Worm (Caenorhabditis elegans) whole organism, young adult: ENCODE data around the gene B0303.7.

Experiments used
- F33H1.4 ChIP-seq: fragments of 200-800 bp; sonication (Bioruptor generic); IDR thresholded peaks from 2 replicates; pipeline ENCODE4 v1.3.6; 2022; ENCODE audit warnings: missing genetic modification reagents, missing genetic modification characterization, missing compliant biosample characterization
- F57C9.4 ChIP-seq: sonication (generic microtip); optimal IDR thresholded peaks from 2 replicates; lab custom pipeline; 2017; ENCODE audit warnings: mild to moderate bottlenecking, missing genetic modification characterization, missing compliant biosample characterization
- Y53F4B.3 ChIP-seq: fragments of 200-800 bp; sonication (Bioruptor generic); IDR thresholded peaks from 2 replicates; pipeline ENCODE4 v1.3.6; 2022; ENCODE audit warnings: missing genetic modification reagents, missing genetic modification characterization, missing compliant biosample characterization
- ama-1 ChIP-seq, 3 experiments: fragments of 150-350 bp in 1 of 3; sonication (generic microtip) in 2 of 3; optimal IDR thresholded peaks; 2 replicates each; lab custom pipeline; 2014 to 2018; ENCODE audit warnings: missing biosample characterization in 2 of 3, missing genetic modification characterization in 2 of 3, missing genetic modification reagents in 2 of 3
- egl-44 ChIP-seq: fragments of 200-800 bp; sonication (Bioruptor generic); IDR thresholded peaks from 2 replicates; pipeline ENCODE4 v1.3.6; 2022; ENCODE audit warnings: missing genetic modification reagents, missing genetic modification characterization, missing compliant biosample characterization
- ekl-4 ChIP-seq: fragments of 200-800 bp; sonication (Bioruptor generic); IDR thresholded peaks from 2 replicates; pipeline ENCODE4 v1.3.6; 2022; ENCODE audit warnings: missing genetic modification reagents, missing genetic modification characterization, missing compliant biosample characterization
- lin-26 ChIP-seq: fragments of 200-800 bp; sonication (Bioruptor generic); IDR thresholded peaks from 2 replicates; pipeline ENCODE4 v1.3.6; 2022; ENCODE audit warnings: missing genetic modification reagents, missing genetic modification characterization, missing compliant biosample characterization
- nhr-179 ChIP-seq: sonication (generic microtip); optimal IDR thresholded peaks from 2 replicates; lab custom pipeline; 2016; ENCODE audit warnings: mild to moderate bottlenecking, missing genetic modification characterization, missing compliant biosample characterization
- rec-8 ChIP-seq, 2 experiments: sonication (generic microtip); optimal IDR thresholded peaks; 2 replicates each; lab custom pipeline; 2016; ENCODE audit warnings: mild to moderate bottlenecking in 2 of 2, missing genetic modification characterization in 2 of 2, missing genetic modification reagents in 2 of 2, missing genotype in 2 of 2, missing biosample characterization in 1 of 2, missing compliant biosample characterization in 1 of 2, moderate library complexity in 1 of 2
- snpc-4 ChIP-seq, 5 experiments: fragments of 150-350 bp in 1 of 5; sonication (generic microtip) in 4 of 5; optimal IDR thresholded peaks; 2 replicates each; lab custom pipeline; 2014 to 2018; ENCODE audit warnings: missing genetic modification characterization in 5 of 5, missing biosample characterization in 3 of 5, antibody characterized with exemption in 2 of 5, mild to moderate bottlenecking in 2 of 5, missing compliant biosample characterization in 2 of 5, missing genotype in 2 of 5, moderate library complexity in 2 of 5, missing genetic modification reagents in 1 of 5
- unc-62 ChIP-seq: fragments of 150-350 bp; optimal IDR thresholded peaks from 2 replicates; lab custom pipeline; 2014; ENCODE audit warnings: missing biosample characterization, missing genetic modification reagents, missing genetic modification characterization

DNA sequence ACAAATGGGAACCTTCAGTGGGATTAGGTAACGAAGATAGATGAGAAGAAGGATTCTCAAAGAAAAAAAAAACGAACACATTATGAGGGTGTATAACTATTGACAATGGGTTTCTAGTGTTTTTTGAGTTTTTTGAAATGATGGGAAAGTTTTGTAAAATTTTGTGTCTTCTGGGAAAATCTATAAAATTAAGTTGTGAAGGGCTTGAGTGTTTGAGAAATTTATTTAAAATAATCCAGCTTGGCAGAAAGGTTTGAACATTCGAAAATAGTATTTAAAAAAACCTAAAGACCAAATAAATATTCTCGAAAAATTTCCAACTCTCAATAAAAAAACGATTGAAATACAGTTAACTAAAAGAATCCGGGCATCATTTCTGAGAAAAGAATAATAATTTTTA lies 51.8 kb downstream of the B0303.7 start:
- TF ChIP-seq Y53F4B.3 (GFP tag; lab: Robert Waterston, UW) (no peak), unc-62 (GFP tag; lab: Kevin White, UChicago) (no peak), snpc-4 (GFP tag; optimal IDR thresholded peaks at IDR 0.05; lab: Kevin White, UChicago) (no peak), snpc-4 (tag; optimal IDR thresholded peaks at IDR 0.05; lab: Kevin White, UChicago) (no peak), egl-44 (GFP tag; lab: Robert Waterston, UW) (no peak), F57C9.4 (no peak), rec-8 (tag; optimal IDR thresholded peaks at IDR 0.05; lab: Kevin White, UChicago) (no peak), lin-26 (no peak), ama-1 (optimal IDR thresholded peaks at IDR 0.05; lab: Kevin White, UChicago) (no peak), ama-1 (GFP tag; optimal IDR thresholded peaks at IDR 0.05; lab: Kevin White, UChicago) (no peak), ekl-4 (no peak), nhr-179 (tag; lab: Kevin White, UChicago) (no peak), F33H1.4 (GFP tag; lab: Robert Waterston, UW) (no peak)
